Worm (Caenorhabditis elegans) whole organism, midembryonic: ENCODE measurements around the gene C09G5.14.

Experiments used
- T22C8.4 ChIP-seq: fragments of 200-800 bp; sonication (Bioruptor generic); IDR thresholded peaks from 2 replicates; pipeline ENCODE4 v1.3.6; 2022; ENCODE audit warnings: missing genetic modification characterization, missing compliant biosample characterization
- cog-1 ChIP-seq: sonication (generic microtip); optimal IDR thresholded peaks from 2 replicates; lab custom pipeline; 2016; ENCODE audit warnings: missing genetic modification characterization, missing compliant biosample characterization
- flt-1 ChIP-seq: fragments of 200-800 bp; sonication (Bioruptor generic); IDR thresholded peaks from 2 replicates; pipeline ENCODE4 v1.3.6; 2022; ENCODE audit warnings: missing genetic modification characterization, missing compliant biosample characterization
- klf-2 ChIP-seq: fragments of 200-800 bp; sonication (Bioruptor generic); conservative IDR thresholded peaks from 2 replicates; pipeline ENCODE4 v1.3.6; 2022; ENCODE audit warnings: missing genetic modification reagents, missing genetic modification characterization, missing compliant biosample characterization
- med-1 ChIP-seq: sonication (generic microtip); optimal IDR thresholded peaks from 2 replicates; lab custom pipeline; 2017; ENCODE audit warnings: missing genetic modification characterization, mild to moderate bottlenecking, missing compliant biosample characterization, antibody characterized with exemption, missing genetic modification reagents; ENCODE audit not compliant: insufficient read depth
- ref-1 ChIP-seq: fragments of 200-800 bp; sonication (Bioruptor generic); conservative IDR thresholded peaks from 2 replicates; pipeline ENCODE4 v1.3.6; 2022; ENCODE audit warnings: missing genetic modification reagents, missing genetic modification characterization, missing compliant biosample characterization
- tab-1 ChIP-seq: fragments of 200-800 bp; sonication (Bioruptor generic); IDR thresholded peaks from 2 replicates; pipeline ENCODE4 v1.3.6; 2022; ENCODE audit warnings: missing genetic modification characterization, missing compliant biosample characterization
- ztf-23 ChIP-seq: fragments of 200-800 bp; sonication (Bioruptor generic); IDR thresholded peaks from 2 replicates; pipeline ENCODE4 v1.3.6; 2022; ENCODE audit warnings: missing genetic modification reagents, missing genetic modification characterization, missing compliant biosample characterization
- ztf-29 ChIP-seq: fragments of 200-800 bp; sonication (Bioruptor generic); IDR thresholded peaks from 2 replicates; pipeline ENCODE4 v1.3.6; 2022; ENCODE audit warnings: missing genetic modification reagents, missing genetic modification characterization, missing compliant biosample characterization

ce11 chrII:10706901-10707300, 16.1 kb downstream of the C09G5.14 start, which contains the start of gene col-80:
- TF ChIP-seq flt-1 (GFP tag; lab: Robert Waterston, UW) (no peak), med-1 (no peak), ztf-29 (GFP tag; lab: Robert Waterston, UW) (no peak), ztf-23 (GFP tag; lab: Robert Waterston, UW) (no peak), klf-2 (no peak), T22C8.4 (GFP tag; lab: Robert Waterston, UW) (no peak), ref-1 (GFP tag; lab: Robert Waterston, UW) (no peak), cog-1 (tag; lab: Kevin White, UChicago) (no peak), tab-1 (GFP tag; lab: Robert Waterston, UW) (no peak)
